Worm (Caenorhabditis elegans) whole organism, young adult: Measurements from ENCODE around the gene H12D21.9.

ENCODE experiments used
- F23B12.7 ChIP-seq: sonication (generic microtip); optimal IDR thresholded peaks from 2 replicates; lab custom pipeline; 2017; ENCODE audit warnings: missing genetic modification characterization, mild to moderate bottlenecking, missing compliant biosample characterization, antibody characterized with exemption, moderate library complexity; ENCODE audit not compliant: insufficient read depth
- F49E8.2 ChIP-seq: sonication (generic microtip); optimal IDR thresholded peaks from 3 replicates; lab custom pipeline; 2017; ENCODE audit warnings: missing genetic modification characterization, mild to moderate bottlenecking, missing compliant biosample characterization, antibody characterized with exemption, moderate library complexity; ENCODE audit not compliant: insufficient read depth
- F52B5.7 ChIP-seq: sonication (generic microtip); optimal IDR thresholded peaks from 2 replicates; lab custom pipeline; 2016; ENCODE audit warnings: mild to moderate bottlenecking, missing genetic modification characterization, missing compliant biosample characterization
- F55B11.4 ChIP-seq: sonication (generic microtip); optimal IDR thresholded peaks from 2 replicates; lab custom pipeline; 2016; ENCODE audit warnings: missing compliant biosample characterization, missing genetic modification characterization, borderline replicate concordance; ENCODE audit not compliant: insufficient read depth
- T07F8.4 ChIP-seq: sonication (generic microtip); optimal IDR thresholded peaks from 2 replicates; lab custom pipeline; 2016; ENCODE audit warnings: mild to moderate bottlenecking, missing genetic modification characterization, moderate library complexity, missing compliant biosample characterization
- Y67H2A.10 ChIP-seq: fragments of 200-800 bp; sonication (Bioruptor generic); conservative IDR thresholded peaks from 2 replicates; pipeline ENCODE4 v1.3.6; 2022; ENCODE audit warnings: missing genetic modification reagents, missing genetic modification characterization, missing compliant biosample characterization
- attf-3 ChIP-seq: fragments of 200-800 bp; sonication (Bioruptor generic); conservative IDR thresholded peaks from 2 replicates; pipeline ENCODE4 v1.3.6; 2022; ENCODE audit warnings: missing genetic modification reagents, missing genetic modification characterization, missing compliant biosample characterization
- attf-5 ChIP-seq: fragments of 200-800 bp; sonication (Bioruptor generic); optimal IDR thresholded peaks from 2 replicates; lab custom pipeline; 2018; ENCODE audit warnings: mild to moderate bottlenecking, missing genetic modification characterization, missing compliant biosample characterization
- bed-1 ChIP-seq: fragments of 200-800 bp; sonication (Bioruptor generic); IDR thresholded peaks from 2 replicates; pipeline ENCODE4 v1.3.6; 2022; ENCODE audit warnings: missing genetic modification reagents, missing genetic modification characterization, missing compliant biosample characterization
- bed-2 ChIP-seq: fragments of 200-800 bp; sonication (Bioruptor generic); IDR thresholded peaks from 2 replicates; pipeline ENCODE4 v1.3.6; 2022; ENCODE audit warnings: missing genetic modification reagents, missing genetic modification characterization, missing compliant biosample characterization
- ccch-3 ChIP-seq: fragments of 200-800 bp; sonication (Bioruptor generic); optimal IDR thresholded peaks from 2 replicates; lab custom pipeline; 2018; ENCODE audit warnings: mild to moderate bottlenecking, missing genetic modification characterization, missing compliant biosample characterization
- cebp-1 ChIP-seq, 2 experiments: fragments of 200-800 bp in 1 of 2; sonication (Bioruptor generic) in 1 of 2; sonication (generic microtip) in 1 of 2; IDR thresholded peaks in 1 of 2; optimal IDR thresholded peaks in 1 of 2; 2 replicates each; pipeline versions ENCODE4 v1.3.6 to Lab custom; 2017 to 2022; ENCODE audit warnings: missing compliant biosample characterization in 2 of 2, missing genetic modification characterization in 2 of 2, mild to moderate bottlenecking in 1 of 2, missing genetic modification reagents in 1 of 2, moderate library complexity in 1 of 2
- chd-7 ChIP-seq: sonication (generic microtip); optimal IDR thresholded peaks from 2 replicates; lab custom pipeline; 2016; ENCODE audit warnings: mild to moderate bottlenecking, missing genetic modification characterization, moderate library complexity, missing compliant biosample characterization
- efl-1 ChIP-seq: fragments of 150-350 bp; optimal IDR thresholded peaks from 2 replicates; lab custom pipeline; 2014; ENCODE audit warnings: missing biosample characterization, missing genetic modification reagents, missing genetic modification characterization
- egl-44 ChIP-seq: fragments of 200-800 bp; sonication (Bioruptor generic); IDR thresholded peaks from 2 replicates; pipeline ENCODE4 v1.3.6; 2022; ENCODE audit warnings: missing genetic modification reagents, missing genetic modification characterization, missing compliant biosample characterization
- ekl-4 ChIP-seq: fragments of 200-800 bp; sonication (Bioruptor generic); IDR thresholded peaks from 2 replicates; pipeline ENCODE4 v1.3.6; 2022; ENCODE audit warnings: missing genetic modification reagents, missing genetic modification characterization, missing compliant biosample characterization
- hmg-20 ChIP-seq: fragments of 200-800 bp; sonication (Bioruptor generic); IDR thresholded peaks from 2 replicates; pipeline ENCODE4 v1.3.6; 2022; ENCODE audit warnings: missing genetic modification reagents, missing genetic modification characterization, missing compliant biosample characterization
- hsf-1 ChIP-seq: fragments of 200-800 bp; sonication (Bioruptor generic); IDR thresholded peaks from 2 replicates; pipeline ENCODE4 v1.3.6; 2022; ENCODE audit warnings: missing genetic modification reagents, missing genetic modification characterization, missing compliant biosample characterization
- let-526 ChIP-seq: fragments of 200-800 bp; sonication (Bioruptor generic); IDR thresholded peaks from 2 replicates; pipeline ENCODE4 v1.3.6; 2022; ENCODE audit warnings: missing genetic modification reagents, missing genetic modification characterization, missing compliant biosample characterization
- let-607 ChIP-seq, 2 experiments: fragments of 200-800 bp in 1 of 2; sonication (Bioruptor generic) in 1 of 2; sonication (generic microtip) in 1 of 2; optimal IDR thresholded peaks; 2 replicates each; lab custom pipeline; 2016 to 2018; ENCODE audit warnings: mild to moderate bottlenecking in 2 of 2, missing compliant biosample characterization in 2 of 2, missing genetic modification characterization in 2 of 2, moderate library complexity in 2 of 2, missing genotype in 1 of 2
- lir-1 ChIP-seq: fragments of 200-800 bp; sonication (Bioruptor generic); conservative IDR thresholded peaks from 2 replicates; pipeline ENCODE4 v1.3.6; 2022; ENCODE audit warnings: missing genetic modification reagents, missing genetic modification characterization, missing compliant biosample characterization
- lsl-1 ChIP-seq: fragments of 200-800 bp; sonication (Bioruptor generic); optimal IDR thresholded peaks from 2 replicates; lab custom pipeline; 2018; ENCODE audit warnings: mild to moderate bottlenecking, missing genetic modification characterization, moderate library complexity, missing compliant biosample characterization
- lsy-27 ChIP-seq: sonication (generic microtip); optimal IDR thresholded peaks from 2 replicates; lab custom pipeline; 2017; ENCODE audit warnings: missing genetic modification characterization, mild to moderate bottlenecking, missing compliant biosample characterization, antibody characterized with exemption, missing genotype, borderline replicate concordance; ENCODE audit not compliant: insufficient read depth
- madf-10 ChIP-seq: sonication (generic microtip); optimal IDR thresholded peaks from 2 replicates; lab custom pipeline; 2016; ENCODE audit warnings: mild to moderate bottlenecking, missing genetic modification characterization, missing compliant biosample characterization
- madf-6 ChIP-seq: fragments of 200-800 bp; sonication (Bioruptor generic); IDR thresholded peaks from 2 replicates; pipeline ENCODE4 v1.3.6; 2022; ENCODE audit warnings: missing genetic modification reagents, missing genetic modification characterization, missing compliant biosample characterization
- mcd-1 ChIP-seq: fragments of 200-800 bp; sonication (Bioruptor generic); IDR thresholded peaks from 2 replicates; pipeline ENCODE4 v1.3.6; 2022; ENCODE audit warnings: missing genetic modification reagents, missing genetic modification characterization, missing compliant biosample characterization
- mel-28 ChIP-seq: sonication (generic microtip); optimal IDR thresholded peaks from 2 replicates; lab custom pipeline; 2016; ENCODE audit warnings: borderline replicate concordance, mild to moderate bottlenecking, missing genetic modification characterization, missing compliant biosample characterization
- nhr-27 ChIP-seq: fragments of 200-800 bp; sonication (Bioruptor generic); optimal IDR thresholded peaks from 2 replicates; lab custom pipeline; 2018; ENCODE audit warnings: mild to moderate bottlenecking, missing genetic modification characterization, moderate library complexity, missing compliant biosample characterization
- nhr-80 ChIP-seq: sonication (generic microtip); optimal IDR thresholded peaks from 2 replicates; lab custom pipeline; 2016; ENCODE audit warnings: missing genetic modification characterization, missing compliant biosample characterization
- nhr-90 ChIP-seq: sonication (generic microtip); optimal IDR thresholded peaks from 2 replicates; lab custom pipeline; 2016; ENCODE audit warnings: missing genotype, mild to moderate bottlenecking, missing genetic modification characterization, missing compliant biosample characterization
- pbrm-1 ChIP-seq: fragments of 200-800 bp; sonication (Bioruptor generic); IDR thresholded peaks from 2 replicates; pipeline ENCODE4 v1.3.6; 2022; ENCODE audit warnings: missing genetic modification reagents, missing genetic modification characterization, missing compliant biosample characterization
- rcor-1 ChIP-seq: fragments of 200-800 bp; sonication (Bioruptor generic); IDR thresholded peaks from 2 replicates; pipeline ENCODE4 v1.3.6; 2022; ENCODE audit warnings: missing genetic modification reagents, missing genetic modification characterization, missing compliant biosample characterization
- snpc-1.1 ChIP-seq: sonication (generic microtip); optimal IDR thresholded peaks from 2 replicates; lab custom pipeline; 2017; ENCODE audit warnings: missing genetic modification characterization, mild to moderate bottlenecking, missing compliant biosample characterization, antibody characterized with exemption, moderate library complexity, missing genotype, missing genetic modification reagents; ENCODE audit not compliant: insufficient read depth
- snpc-4 ChIP-seq, 5 experiments: fragments of 150-350 bp in 1 of 5; sonication (generic microtip) in 4 of 5; optimal IDR thresholded peaks; 2 replicates each; lab custom pipeline; 2014 to 2018; ENCODE audit warnings: missing genetic modification characterization in 5 of 5, missing biosample characterization in 3 of 5, antibody characterized with exemption in 2 of 5, mild to moderate bottlenecking in 2 of 5, missing compliant biosample characterization in 2 of 5, missing genotype in 2 of 5, moderate library complexity in 2 of 5, missing genetic modification reagents in 1 of 5
- unc-62 ChIP-seq: fragments of 150-350 bp; optimal IDR thresholded peaks from 2 replicates; lab custom pipeline; 2014; ENCODE audit warnings: missing biosample characterization, missing genetic modification reagents, missing genetic modification characterization
- xnd-1 ChIP-seq: sonication (generic microtip); optimal IDR thresholded peaks from 2 replicates; lab custom pipeline; 2016; ENCODE audit warnings: missing genotype, missing genetic modification reagents, missing genetic modification characterization, missing compliant biosample characterization
- zfh-2 ChIP-seq: fragments of 200-800 bp; sonication (Bioruptor generic); conservative IDR thresholded peaks from 2 replicates; pipeline ENCODE4 v1.3.6; 2022; ENCODE audit warnings: missing genetic modification reagents, missing genetic modification characterization, missing compliant biosample characterization
- zim-3 ChIP-seq: sonication (generic microtip); optimal IDR thresholded peaks from 2 replicates; lab custom pipeline; 2017; ENCODE audit warnings: mild to moderate bottlenecking, missing genetic modification characterization, moderate library complexity, missing compliant biosample characterization
- ztf-18 ChIP-seq: sonication (generic microtip); optimal IDR thresholded peaks from 2 replicates; lab custom pipeline; 2016; ENCODE audit warnings: missing genotype, mild to moderate bottlenecking, missing genetic modification characterization, missing compliant biosample characterization
- ztf-22 ChIP-seq: fragments of 200-800 bp; sonication (Bioruptor generic); optimal IDR thresholded peaks from 2 replicates; lab custom pipeline; 2018; ENCODE audit warnings: mild to moderate bottlenecking, missing genetic modification characterization, moderate library complexity, missing compliant biosample characterization
- ztf-25 ChIP-seq: fragments of 200-800 bp; sonication (Bioruptor generic); IDR thresholded peaks from 2 replicates; pipeline ENCODE4 v1.3.6; 2022; ENCODE audit warnings: missing genetic modification reagents, missing genetic modification characterization, missing compliant biosample characterization
- ztf-26 ChIP-seq: sonication (generic microtip); optimal IDR thresholded peaks from 2 replicates; lab custom pipeline; 2017; ENCODE audit warnings: missing genetic modification characterization, missing compliant biosample characterization
- ztf-28 ChIP-seq: fragments of 200-800 bp; sonication (Bioruptor generic); IDR thresholded peaks from 2 replicates; pipeline ENCODE4 v1.3.6; 2022; ENCODE audit warnings: missing genetic modification reagents, missing genetic modification characterization, missing compliant biosample characterization

The H12D21.9 gene

ce11 chrV:14915599-14915998 is 6.3 kb upstream of the H12D21.9 start, which contains the start of gene H12D21.11:
Gene H12D21.11, plus strand, starts transcription at chrV:14915899.
- TF ChIP-seq ekl-4 (GFP tag; lab: Robert Waterston, UW) = no peak
- TF ChIP-seq ztf-28 (GFP tag; lab: Robert Waterston, UW) = no peak
- no peak for TF ChIP-seq ccch-3
- no peak for TF ChIP-seq Y67H2A.10 (GFP tag; lab: Robert Waterston, UW)
- TF ChIP-seq let-526 (GFP tag; lab: Robert Waterston, UW) = no peak
- TF ChIP-seq lsy-27 (tag; lab: Kevin White, UChicago) = no peak
- TF ChIP-seq ztf-26 (tag; lab: Kevin White, UChicago) = no peak
- no peak for TF ChIP-seq mcd-1 (GFP tag; lab: Robert Waterston, UW)
- no peak for TF ChIP-seq lir-1 (GFP tag; lab: Robert Waterston, UW)
- no peak for TF ChIP-seq F23B12.7 (tag; lab: Kevin White, UChicago)
- TF ChIP-seq T07F8.4 = no peak
- TF ChIP-seq F52B5.7 (tag; lab: Kevin White, UChicago) = no peak
- no peak for TF ChIP-seq unc-62 (GFP tag; lab: Kevin White, UChicago)
- TF ChIP-seq ztf-18 (tag; lab: Kevin White, UChicago) = no peak

ce11 chrV:14910758-14911157 is 1.5 kb upstream of the H12D21.9 start:
- TF ChIP-seq zfh-2 (GFP tag; lab: Robert Waterston, UW) (no peak), efl-1 (no peak), rcor-1 (no peak), ztf-25 (GFP tag; lab: Robert Waterston, UW) (no peak), hsf-1 (GFP tag; lab: Robert Waterston, UW) (no peak), attf-3 (GFP tag; lab: Robert Waterston, UW) (no peak), bed-2 (no peak), snpc-1.1 (tag; lab: Kevin White, UChicago) (no peak), cebp-1 (GFP tag; IDR thresholded peaks at IDR 0.05; lab: Robert Waterston, UW) (no peak), cebp-1 (tag; optimal IDR thresholded peaks at IDR 0.05; lab: Kevin White, UChicago) (no peak), egl-44 (GFP tag; lab: Robert Waterston, UW) (no peak), madf-10 (tag; lab: Kevin White, UChicago) (no peak), hmg-20 (no peak), mel-28 (tag; lab: Kevin White, UChicago) (no peak), mcd-1 (GFP tag; lab: Robert Waterston, UW) (no peak), bed-1 (GFP tag; lab: Robert Waterston, UW) (no peak), nhr-90 (tag; lab: Kevin White, UChicago) (no peak), snpc-4 (GFP tag; optimal IDR thresholded peaks at IDR 0.05; lab: Kevin White, UChicago) (no peak), snpc-4 (tag; optimal IDR thresholded peaks at IDR 0.05; lab: Kevin White, UChicago) (no peak)

- no peak for TF ChIP-seq chd-7 (tag; lab: Kevin White, UChicago)
- TF ChIP-seq rcor-1 = no peak
- no peak for TF ChIP-seq zfh-2 (GFP tag; lab: Robert Waterston, UW)
- no peak for TF ChIP-seq madf-6 (GFP tag; lab: Robert Waterston, UW)
- no peak for TF ChIP-seq pbrm-1 (GFP tag; lab: Robert Waterston, UW)
- TF ChIP-seq xnd-1 (tag; lab: Kevin White, UChicago) = no peak
- no peak for TF ChIP-seq F49E8.2 (tag; lab: Kevin White, UChicago)
- no peak for TF ChIP-seq attf-5
- no peak for TF ChIP-seq F55B11.4 (tag; lab: Kevin White, UChicago)
- TF ChIP-seq let-607 (tag; optimal IDR thresholded peaks at IDR 0.05; lab: Kevin White, UChicago) = no peak
- TF ChIP-seq efl-1 = no peak
- no peak for TF ChIP-seq ztf-22 (GFP tag; lab: Kevin White, UChicago)
- TF ChIP-seq lsl-1 (GFP tag; lab: Kevin White, UChicago) = no peak
- TF ChIP-seq nhr-27 (tag; lab: Kevin White, UChicago) = no peak
- no peak for TF ChIP-seq nhr-80 (tag; lab: Kevin White, UChicago)
- no peak for TF ChIP-seq zim-3
- no peak for TF ChIP-seq lsy-27 (tag; lab: Kevin White, UChicago)
- TF ChIP-seq, all 124 proteins: peak for 0
These were observed 1.8 kb downstream of the H12D21.9 start for ce11 chrV:14907445-14907844.
